Worm (Caenorhabditis elegans) whole organism, midembryonic: ENCODE results near the gene alh-5.

ENCODE experiments used
- T22C8.4 ChIP-seq: fragments of 200-800 bp; sonication (Bioruptor generic); IDR thresholded peaks from 2 replicates; pipeline ENCODE4 v1.3.6; 2022; ENCODE audit warnings: missing genetic modification characterization, missing compliant biosample characterization
- cog-1 ChIP-seq: sonication (generic microtip); optimal IDR thresholded peaks from 2 replicates; lab custom pipeline; 2016; ENCODE audit warnings: missing genetic modification characterization, missing compliant biosample characterization
- flt-1 ChIP-seq: fragments of 200-800 bp; sonication (Bioruptor generic); IDR thresholded peaks from 2 replicates; pipeline ENCODE4 v1.3.6; 2022; ENCODE audit warnings: missing genetic modification characterization, missing compliant biosample characterization
- klf-2 ChIP-seq: fragments of 200-800 bp; sonication (Bioruptor generic); conservative IDR thresholded peaks from 2 replicates; pipeline ENCODE4 v1.3.6; 2022; ENCODE audit warnings: missing genetic modification reagents, missing genetic modification characterization, missing compliant biosample characterization
- ref-1 ChIP-seq: fragments of 200-800 bp; sonication (Bioruptor generic); conservative IDR thresholded peaks from 2 replicates; pipeline ENCODE4 v1.3.6; 2022; ENCODE audit warnings: missing genetic modification reagents, missing genetic modification characterization, missing compliant biosample characterization
- ztf-23 ChIP-seq: fragments of 200-800 bp; sonication (Bioruptor generic); IDR thresholded peaks from 2 replicates; pipeline ENCODE4 v1.3.6; 2022; ENCODE audit warnings: missing genetic modification reagents, missing genetic modification characterization, missing compliant biosample characterization
- ztf-29 ChIP-seq: fragments of 200-800 bp; sonication (Bioruptor generic); IDR thresholded peaks from 2 replicates; pipeline ENCODE4 v1.3.6; 2022; ENCODE audit warnings: missing genetic modification reagents, missing genetic modification characterization, missing compliant biosample characterization

DNA sequence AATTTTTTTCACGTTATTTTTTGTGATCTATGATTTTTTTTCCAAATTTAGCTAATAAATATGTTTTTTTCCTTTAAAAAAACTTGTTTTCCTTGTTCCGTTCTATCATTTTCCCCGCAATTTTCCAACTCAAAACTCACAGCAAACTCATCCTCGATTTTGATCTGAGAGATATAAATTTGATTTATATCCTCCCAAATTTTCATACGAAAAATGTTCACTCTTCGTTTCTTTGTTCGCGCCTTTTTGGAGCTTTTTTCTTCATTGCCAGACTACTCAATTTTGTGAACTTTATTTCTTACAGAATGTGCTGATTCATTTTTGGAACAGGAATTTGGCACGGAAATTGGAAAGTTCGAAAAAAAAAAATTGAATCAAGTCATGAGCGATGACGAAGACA is 19.3 kb upstream of the alh-5 start, which contains the start of gene F59A7.14:
- TF ChIP-seq klf-2 (GFP tag; lab: Robert Waterston, UW) = no peak
- TF ChIP-seq cog-1 (tag; lab: Kevin White, UChicago) = no peak
- TF ChIP-seq T22C8.4 (GFP tag; lab: Robert Waterston, UW) = no peak
- TF ChIP-seq ztf-23 (GFP tag; lab: Robert Waterston, UW) = no peak
- TF ChIP-seq flt-1 (GFP tag; lab: Robert Waterston, UW) = no peak
- TF ChIP-seq ztf-29 (GFP tag; lab: Robert Waterston, UW) = no peak
- TF ChIP-seq ref-1 = no peak
